Worm (Caenorhabditis elegans) whole organism, L1 larva: ENCODE results near the gene srh-69.
A peak's percentile ranks its signal among the peaks of the same experiment; 100 is the strongest.

Experiments
- C04F5.9 ChIP-seq: sonication (generic microtip); optimal IDR thresholded peaks from 2 replicates; lab custom pipeline; 2016; ENCODE audit warnings: missing genetic modification characterization, missing compliant biosample characterization
- F16B12.6 ChIP-seq: fragments of 150-350 bp; optimal IDR thresholded peaks from 2 replicates; lab custom pipeline; 2014; ENCODE audit warnings: missing biosample characterization, missing genetic modification characterization
- aly-2 ChIP-seq: fragments of 150-350 bp; optimal IDR thresholded peaks from 2 replicates; lab custom pipeline; 2014; ENCODE audit warnings: missing biosample characterization, missing genetic modification characterization
- ama-1 ChIP-seq: fragments of 150-350 bp; optimal IDR thresholded peaks from 2 replicates; lab custom pipeline; 2014
- blmp-1 ChIP-seq: fragments of 150-350 bp; optimal IDR thresholded peaks from 2 replicates; lab custom pipeline; 2014; ENCODE audit warnings: missing biosample characterization, missing genetic modification characterization
- ceh-8 ChIP-seq: fragments of 200-800 bp; sonication (Bioruptor generic); optimal IDR thresholded peaks from 2 replicates; lab custom pipeline; 2018; ENCODE audit warnings: mild to moderate bottlenecking, missing genetic modification characterization, moderate library complexity, missing compliant biosample characterization
- ceh-88 ChIP-seq: fragments of 200-800 bp; sonication (Bioruptor generic); IDR thresholded peaks from 2 replicates; pipeline ENCODE4 v1.3.6; 2022; ENCODE audit warnings: missing genetic modification characterization, missing compliant biosample characterization
- dpl-1 ChIP-seq, 3 experiments: fragments of 150-350 bp in 2 of 3; sonication (generic microtip) in 1 of 3; optimal IDR thresholded peaks; 2 replicates each; lab custom pipeline; 2014 to 2017; ENCODE audit warnings: missing biosample characterization in 3 of 3, missing genetic modification characterization in 3 of 3, missing genetic modification reagents in 3 of 3
- dsc-1 ChIP-seq: sonication (generic microtip); optimal IDR thresholded peaks from 2 replicates; lab custom pipeline; 2016; ENCODE audit warnings: mild to moderate bottlenecking, missing genetic modification characterization, missing compliant biosample characterization
- efl-1 ChIP-seq, 4 experiments: fragments of 150-350 bp; optimal IDR thresholded peaks in 3 of 4; peaks in 1 of 4; 1 replicate in 1 of 4; 2 replicates in 3 of 4; lab custom pipeline; 2014; ENCODE audit warnings: missing biosample characterization in 2 of 4, missing genetic modification characterization in 2 of 4, missing genetic modification reagents in 2 of 4
- egl-13 ChIP-seq: sonication (generic microtip); optimal IDR thresholded peaks from 2 replicates; lab custom pipeline; 2016; ENCODE audit warnings: missing genotype, missing genetic modification reagents, missing genetic modification characterization, missing compliant biosample characterization
- elt-3 ChIP-seq, 6 experiments: fragments of 150-350 bp in 1 of 6; sonication (generic microtip); optimal IDR thresholded peaks; 2 replicates each; lab custom pipeline; 2017 to 2018; ENCODE audit warnings: missing biosample characterization in 6 of 6, missing genetic modification characterization in 6 of 6, inconsistent platforms in 1 of 6
- ets-5 ChIP-seq: fragments of 200-800 bp; sonication (Bioruptor generic); IDR thresholded peaks from 2 replicates; pipeline ENCODE4 v1.3.6; 2022; ENCODE audit warnings: missing genetic modification characterization, missing compliant biosample characterization
- fkh-10 ChIP-seq: sonication (generic microtip); optimal IDR thresholded peaks from 2 replicates; lab custom pipeline; 2017; ENCODE audit warnings: missing biosample characterization, missing genetic modification reagents, missing genetic modification characterization
- fkh-4 ChIP-seq: sonication (generic microtip); optimal IDR thresholded peaks from 2 replicates; lab custom pipeline; 2016; ENCODE audit warnings: missing compliant biosample characterization, missing genetic modification characterization, borderline replicate concordance
- fkh-8 ChIP-seq: sonication (generic microtip); optimal IDR thresholded peaks from 2 replicates; lab custom pipeline; 2016; ENCODE audit warnings: mild to moderate bottlenecking, missing genetic modification characterization, missing compliant biosample characterization
- hpl-2 ChIP-seq: fragments of 150-350 bp; optimal IDR thresholded peaks from 2 replicates; lab custom pipeline; 2014; ENCODE audit warnings: missing biosample characterization, missing genetic modification reagents, missing genetic modification characterization
- lin-14 ChIP-seq: fragments of 200-800 bp; sonication (Bioruptor generic); optimal IDR thresholded peaks from 2 replicates; lab custom pipeline; 2018; ENCODE audit warnings: mild to moderate bottlenecking, missing genetic modification characterization, moderate library complexity, missing compliant biosample characterization
- lin-15B ChIP-seq: fragments of 150-350 bp; sonication (generic microtip); optimal IDR thresholded peaks from 3 replicates; lab custom pipeline; 2014; ENCODE audit warnings: missing biosample characterization, missing genetic modification characterization
- lsy-2 ChIP-seq, 2 experiments: fragments of 150-350 bp; optimal IDR thresholded peaks; 2 replicates each; lab custom pipeline; 2014; ENCODE audit warnings: missing biosample characterization in 2 of 2, missing genetic modification characterization in 2 of 2
- mef-2 ChIP-seq: fragments of 150-350 bp; optimal IDR thresholded peaks from 2 replicates; lab custom pipeline; 2014; ENCODE audit warnings: missing biosample characterization, missing genetic modification characterization
- nhr-11 ChIP-seq: fragments of 150-350 bp; optimal IDR thresholded peaks from 2 replicates; lab custom pipeline; 2014; ENCODE audit warnings: missing biosample characterization, missing genetic modification characterization
- nhr-12 ChIP-seq: sonication (generic microtip); optimal IDR thresholded peaks from 2 replicates; lab custom pipeline; 2017; ENCODE audit warnings: missing biosample characterization, missing genetic modification characterization
- nhr-19 ChIP-seq: fragments of 200-800 bp; sonication (Bioruptor generic); conservative IDR thresholded peaks from 2 replicates; pipeline ENCODE4 v1.3.6; 2022; ENCODE audit warnings: missing genetic modification characterization, missing compliant biosample characterization
- nhr-237 ChIP-seq: fragments of 150-350 bp; optimal IDR thresholded peaks from 2 replicates; lab custom pipeline; 2014; ENCODE audit warnings: missing biosample characterization, missing genetic modification characterization
- nhr-47 ChIP-seq: sonication (generic microtip); optimal IDR thresholded peaks from 2 replicates; lab custom pipeline; 2016; ENCODE audit warnings: mild to moderate bottlenecking, missing genetic modification characterization, moderate library complexity, missing compliant biosample characterization
- nhr-71 ChIP-seq: sonication (generic microtip); optimal IDR thresholded peaks from 2 replicates; lab custom pipeline; 2016; ENCODE audit warnings: mild to moderate bottlenecking, missing genetic modification characterization, moderate library complexity, missing compliant biosample characterization
- nhr-77 ChIP-seq: fragments of 150-350 bp; optimal IDR thresholded peaks from 2 replicates; lab custom pipeline; 2014; ENCODE audit warnings: missing biosample characterization, missing genetic modification characterization
- nhr-84 ChIP-seq: sonication (generic microtip); optimal IDR thresholded peaks from 2 replicates; lab custom pipeline; 2017; ENCODE audit warnings: missing biosample characterization, missing genetic modification characterization
- nhr-85 ChIP-seq: sonication (generic microtip); peaks from one replicate; lab custom pipeline; 2016; ENCODE audit warnings: missing genetic modification characterization, inconsistent platforms, missing compliant biosample characterization
- nhr-90 ChIP-seq: sonication (generic microtip); optimal IDR thresholded peaks from 2 replicates; lab custom pipeline; 2016; ENCODE audit warnings: mild to moderate bottlenecking, missing genetic modification characterization, missing compliant biosample characterization; ENCODE audit not compliant: poor library complexity
- pax-3 ChIP-seq: fragments of 200-800 bp; sonication (Bioruptor generic); optimal IDR thresholded peaks from 2 replicates; lab custom pipeline; 2018; ENCODE audit warnings: mild to moderate bottlenecking, missing genetic modification characterization, moderate library complexity, missing compliant biosample characterization
- pqm-1 ChIP-seq: sonication (generic microtip); optimal IDR thresholded peaks from 3 replicates; lab custom pipeline; 2017; ENCODE audit warnings: missing biosample characterization, missing genetic modification characterization
- rnt-1 ChIP-seq: sonication (generic microtip); optimal IDR thresholded peaks from 2 replicates; lab custom pipeline; 2016; ENCODE audit warnings: mild to moderate bottlenecking, missing genetic modification characterization, moderate library complexity, missing compliant biosample characterization
- skn-1 ChIP-seq: fragments of 150-350 bp; optimal IDR thresholded peaks from 2 replicates; lab custom pipeline; 2014; ENCODE audit warnings: missing biosample characterization, missing genetic modification characterization
- snpc-4 ChIP-seq: fragments of 150-350 bp; optimal IDR thresholded peaks from 2 replicates; lab custom pipeline; 2014; ENCODE audit warnings: missing biosample characterization, missing genetic modification characterization
- snu-23 ChIP-seq: sonication (generic microtip); optimal IDR thresholded peaks from 2 replicates; lab custom pipeline; 2016; ENCODE audit warnings: missing genetic modification characterization, missing compliant biosample characterization
- sox-4 ChIP-seq: sonication (generic microtip); optimal IDR thresholded peaks from 2 replicates; lab custom pipeline; 2016; ENCODE audit warnings: missing genetic modification characterization, missing compliant biosample characterization
- sptf-1 ChIP-seq: fragments of 150-350 bp; optimal IDR thresholded peaks from 2 replicates; lab custom pipeline; 2014; ENCODE audit warnings: missing biosample characterization, missing genetic modification characterization
- sup-37 ChIP-seq: fragments of 200-800 bp; sonication (Bioruptor generic); optimal IDR thresholded peaks from 2 replicates; lab custom pipeline; 2018; ENCODE audit warnings: mild to moderate bottlenecking, missing genetic modification characterization, missing compliant biosample characterization
- tlp-1 ChIP-seq: fragments of 150-350 bp; optimal IDR thresholded peaks from 2 replicates; lab custom pipeline; 2014; ENCODE audit warnings: missing biosample characterization, missing genetic modification characterization
- unc-30 ChIP-seq: sonication (generic microtip); optimal IDR thresholded peaks from 2 replicates; lab custom pipeline; 2017; ENCODE audit warnings: missing biosample characterization, missing genetic modification characterization
- unc-62 ChIP-seq: fragments of 150-350 bp; optimal IDR thresholded peaks from 2 replicates; lab custom pipeline; 2014; ENCODE audit warnings: missing biosample characterization, missing genetic modification reagents, missing genetic modification characterization
- unc-86 ChIP-seq: sonication (generic microtip); optimal IDR thresholded peaks from 2 replicates; lab custom pipeline; 2016; ENCODE audit warnings: missing genetic modification characterization, missing compliant biosample characterization
- vab-15 ChIP-seq: sonication (generic microtip); optimal IDR thresholded peaks from 2 replicates; lab custom pipeline; 2017; ENCODE audit warnings: missing genotype, mild to moderate bottlenecking, missing genetic modification characterization, missing compliant biosample characterization
- xbp-1 ChIP-seq: sonication (generic microtip); optimal IDR thresholded peaks from 2 replicates; lab custom pipeline; 2016; ENCODE audit warnings: missing genetic modification characterization, missing compliant biosample characterization
- zip-4 ChIP-seq: fragments of 200-800 bp; sonication (Bioruptor generic); optimal IDR thresholded peaks from 2 replicates; lab custom pipeline; 2018; ENCODE audit warnings: mild to moderate bottlenecking, missing genetic modification characterization, moderate library complexity, missing compliant biosample characterization

srh-69 gene

ce11 chrII:12502784-12503183, 11.7 kb downstream of the srh-69 start, which contains the start of gene ador-1:
Gene ador-1 (minus strand): TSS chrII:12502884.
- TF ChIP-seq nhr-12 (tag; lab: Kevin White, UChicago): no peak
- TF ChIP-seq sptf-1 (tag; lab: Kevin White, UChicago): no peak
- TF ChIP-seq ets-5: no peak

- TF ChIP-seq efl-1 (optimal IDR thresholded peaks at IDR 0.05; lab: Kevin White, UChicago) (peak; percentile 8 to 72), efl-1 (GFP tag; optimal IDR thresholded peaks at IDR 0.05 in 1 of 2; lab: Kevin White, UChicago) (peak; percentile 29 to 80), lin-14 (GFP tag; lab: Kevin White, UChicago) (peak; percentile 67), fkh-10 (GFP tag; lab: Kevin White, UChicago) (peak; percentile 78), dpl-1 (GFP tag; optimal IDR thresholded peaks at IDR 0.05; lab: Kevin White, UChicago) (peak in 1 of 3 experiments; percentile 21), nhr-71 (tag; lab: Kevin White, UChicago) (peak; percentile 18), skn-1 (tag; lab: Kevin White, UChicago) (no peak)
These were observed 14.6 kb downstream of the srh-69 start for ce11 chrII:12499969-12500368.

- no peak for TF ChIP-seq tlp-1 (tag; lab: Kevin White, UChicago)
- TF ChIP-seq nhr-47 (tag; lab: Kevin White, UChicago): no peak
- TF ChIP-seq nhr-19: no peak
- TF ChIP-seq rnt-1 (tag; lab: Kevin White, UChicago): no peak
- no peak for TF ChIP-seq fkh-4 (tag; lab: Kevin White, UChicago)
- no peak for TF ChIP-seq snpc-4 (tag; lab: Kevin White, UChicago)
- no peak for TF ChIP-seq egl-13 (tag; lab: Kevin White, UChicago)
- TF ChIP-seq pax-3 (tag; lab: Kevin White, UChicago): no peak
- TF ChIP-seq sup-37 (GFP tag; lab: Kevin White, UChicago): no peak
- TF ChIP-seq blmp-1 (tag; lab: Kevin White, UChicago): no peak
- TF ChIP-seq nhr-85 (tag; lab: Kevin White, UChicago): no peak
- no peak for TF ChIP-seq elt-3 (tag; optimal IDR thresholded peaks at IDR 0.05; lab: Kevin White, UChicago)
- no peak for TF ChIP-seq fkh-8
- TF ChIP-seq F16B12.6: no peak
- TF ChIP-seq hpl-2: no peak
- no peak for TF ChIP-seq dsc-1 (tag; lab: Kevin White, UChicago)
- TF ChIP-seq xbp-1 (tag; lab: Kevin White, UChicago): no peak
- TF ChIP-seq ceh-88 (GFP tag; lab: Robert Waterston, UW): no peak
These were observed 17.5 kb downstream of the srh-69 start, which contains the start of gene T21B4.3 for ce11 chrII:12496981-12497380. Gene T21B4.3 (minus strand): TSS chrII:12497081.

ce11 chrII:12494556-12495131, 19.9 kb downstream of the srh-69 start, which contains the start of gene col-85:
Gene col-85 (minus strand): TSS chrII:12495095.
- no peak for TF ChIP-seq ets-5
- TF ChIP-seq C04F5.9 (tag; lab: Kevin White, UChicago): no peak
- peak; percentile 16 for TF ChIP-seq lin-15B (tag; lab: Kevin White, UChicago)
- TF ChIP-seq ceh-8 (GFP tag; lab: Kevin White, UChicago): no peak
- TF ChIP-seq nhr-237 (tag; lab: Kevin White, UChicago): no peak
- TF ChIP-seq snpc-4 (tag; lab: Kevin White, UChicago): peak; percentile 90
- TF ChIP-seq nhr-90 (tag; lab: Kevin White, UChicago): peak; percentile 70
- peak; percentile 57 to 68 for TF ChIP-seq lsy-2 (tag; optimal IDR thresholded peaks at IDR 0.05; lab: Kevin White, UChicago)
- TF ChIP-seq nhr-47 (tag; lab: Kevin White, UChicago): peak; percentile 82
- TF ChIP-seq sox-4: no peak
- peak; percentile 49 for TF ChIP-seq unc-86 (tag; lab: Kevin White, UChicago)
- TF ChIP-seq snu-23: peak; percentile 84
- peak; percentile 49 for TF ChIP-seq aly-2
- peak; percentile 68 for TF ChIP-seq rnt-1 (tag; lab: Kevin White, UChicago)
- TF ChIP-seq nhr-11 (tag; lab: Kevin White, UChicago): no peak
- no peak for TF ChIP-seq nhr-84 (tag; lab: Kevin White, UChicago)
- peak; percentile 11 for TF ChIP-seq pqm-1 (tag; lab: Kevin White, UChicago)
- no peak for TF ChIP-seq unc-62 (GFP tag; lab: Kevin White, UChicago)
- no peak for TF ChIP-seq ceh-88 (GFP tag; lab: Robert Waterston, UW)
- peak; percentile 19 for TF ChIP-seq mef-2 (tag; lab: Kevin White, UChicago)
- no peak for TF ChIP-seq egl-13 (tag; lab: Kevin White, UChicago)
- no peak for TF ChIP-seq unc-30 (tag; lab: Kevin White, UChicago)
- no peak for TF ChIP-seq zip-4
- no peak for TF ChIP-seq ama-1 (lab: Kevin White, UChicago)
- no peak for TF ChIP-seq fkh-4 (tag; lab: Kevin White, UChicago)
- TF ChIP-seq nhr-77 (tag; lab: Kevin White, UChicago): peak; percentile 70
- peak; percentile 63 for TF ChIP-seq vab-15 (tag; lab: Kevin White, UChicago)
